Fruit fly (Drosophila melanogaster) whole organism, prepupa: ENCODE results near the gene CG4953.

Source experiments
- Blimp-1 ChIP-seq: fragments of 200-800 bp; sonication (Bioruptor generic); optimal IDR thresholded peaks from 3 replicates; lab custom pipeline; 2017; ENCODE audit warnings: missing biosample characterization, missing genetic modification characterization, mild to moderate bottlenecking, moderate library complexity, missing genetic modification reagents
- CG10669 ChIP-seq: fragments of 200-800 bp; sonication (Bioruptor generic); optimal IDR thresholded peaks from 3 replicates; lab custom pipeline; 2018; ENCODE audit warnings: missing biosample characterization, mild to moderate bottlenecking, missing genetic modification characterization, moderate library complexity
- CG11762 ChIP-seq: fragments of 200-800 bp; sonication (Bioruptor generic); optimal IDR thresholded peaks from 3 replicates; lab custom pipeline; 2016; ENCODE audit warnings: missing biosample characterization, missing genetic modification characterization; ENCODE audit not compliant: insufficient read depth
- CG11902 ChIP-seq: fragments of 200-800 bp; sonication (Bioruptor generic); optimal IDR thresholded peaks from 3 replicates; lab custom pipeline; 2016; ENCODE audit warnings: missing biosample characterization, missing genetic modification characterization
- CG15336 ChIP-seq: fragments of 200-800 bp; sonication (Bioruptor generic); IDR thresholded peaks from 2 replicates; pipeline ENCODE4 v1.3.6; 2022; ENCODE audit warnings: missing biosample characterization, missing genetic modification characterization
- CG3032 ChIP-seq: fragments of 200-800 bp; optimal IDR thresholded peaks from 2 replicates; lab custom pipeline; 2019; ENCODE audit warnings: missing biosample characterization, mild to moderate bottlenecking, missing genetic modification characterization, moderate library complexity
- CG31627 ChIP-seq: fragments of 200-800 bp; sonication (Bioruptor generic); optimal IDR thresholded peaks from 3 replicates; lab custom pipeline; 2016; ENCODE audit warnings: missing biosample characterization, missing genetic modification characterization
- CG32006 ChIP-seq: fragments of 200-800 bp; sonication (Bioruptor generic); optimal IDR thresholded peaks from 3 replicates; lab custom pipeline; 2017; ENCODE audit warnings: missing biosample characterization, mild to moderate bottlenecking, missing genetic modification characterization
- CG34406 ChIP-seq: fragments of 200-800 bp; sonication (Bioruptor generic); optimal IDR thresholded peaks from 3 replicates; lab custom pipeline; 2016; ENCODE audit warnings: missing biosample characterization, missing genetic modification characterization
- CG4318 ChIP-seq: fragments of 200-800 bp; sonication (Bioruptor generic); optimal IDR thresholded peaks from 3 replicates; lab custom pipeline; 2017; ENCODE audit warnings: missing biosample characterization, mild to moderate bottlenecking, missing genetic modification characterization
- CG6163 ChIP-seq: fragments of 200-800 bp; sonication (Bioruptor generic); IDR thresholded peaks from 3 replicates; pipeline ENCODE4 v1.3.6; 2022; ENCODE audit warnings: missing biosample characterization, missing genetic modification characterization
- CG6276 ChIP-seq: fragments of 200-800 bp; sonication (Bioruptor generic); optimal IDR thresholded peaks from 2 replicates; lab custom pipeline; 2017; ENCODE audit warnings: missing biosample characterization, mild to moderate bottlenecking, missing genetic modification characterization
- CG6792 ChIP-seq: fragments of 200-800 bp; sonication (Bioruptor generic); optimal IDR thresholded peaks from 3 replicates; lab custom pipeline; 2016; ENCODE audit warnings: missing biosample characterization, missing genetic modification characterization
- CG6808 ChIP-seq: fragments of 200-800 bp; sonication (Bioruptor generic); optimal IDR thresholded peaks from 3 replicates; lab custom pipeline; 2017; ENCODE audit warnings: missing biosample characterization, missing genetic modification characterization, mild to moderate bottlenecking, moderate library complexity, missing genetic modification reagents
- CG8119 ChIP-seq: fragments of 200-800 bp; sonication (Bioruptor generic); IDR thresholded peaks from 3 replicates; pipeline ENCODE4 v1.3.6; 2022; ENCODE audit warnings: missing biosample characterization, missing genetic modification characterization
- CG8632 ChIP-seq: fragments of 200-800 bp; sonication (Bioruptor generic); optimal IDR thresholded peaks from 3 replicates; lab custom pipeline; 2016; ENCODE audit warnings: missing biosample characterization, missing genetic modification characterization
- CG9139 ChIP-seq: fragments of 200-800 bp; sonication (Bioruptor generic); optimal IDR thresholded peaks from 3 replicates; lab custom pipeline; 2017; ENCODE audit warnings: missing biosample characterization, mild to moderate bottlenecking, missing genetic modification characterization
- Eip75B ChIP-seq: fragments of 200-800 bp; sonication (Bioruptor generic); optimal IDR thresholded peaks from 3 replicates; lab custom pipeline; 2016; ENCODE audit warnings: missing biosample characterization, missing genetic modification characterization
- Eip78C ChIP-seq: fragments of 200-800 bp; sonication (Bioruptor generic); peaks from one replicate; lab custom pipeline; 2016; ENCODE audit warnings: missing biosample characterization, missing genetic modification characterization
- Gug ChIP-seq: fragments of 200-800 bp; sonication (Bioruptor generic); IDR thresholded peaks from 2 replicates; pipeline ENCODE4 v1.3.6; 2022; ENCODE audit warnings: missing biosample characterization, missing genetic modification characterization
- Hr38 ChIP-seq: sonication (Bioruptor generic); optimal IDR thresholded peaks from 2 replicates; lab custom pipeline; 2016; ENCODE audit warnings: missing biosample characterization, missing genetic modification characterization
- Hr39 ChIP-seq: fragments of 200-800 bp; sonication (Bioruptor generic); optimal IDR thresholded peaks from 2 replicates; lab custom pipeline; 2016; ENCODE audit warnings: missing biosample characterization, missing genetic modification characterization
- Lpt ChIP-seq: fragments of 200-800 bp; sonication (Bioruptor generic); optimal IDR thresholded peaks from 3 replicates; lab custom pipeline; 2016; ENCODE audit warnings: missing biosample characterization, missing genetic modification characterization
- Met ChIP-seq: fragments of 200-800 bp; sonication (Bioruptor generic); optimal IDR thresholded peaks from 3 replicates; lab custom pipeline; 2016; ENCODE audit warnings: missing biosample characterization, missing genetic modification characterization
- Smox ChIP-seq: fragments of 200-800 bp; sonication (Bioruptor generic); optimal IDR thresholded peaks from 3 replicates; lab custom pipeline; 2016; ENCODE audit warnings: missing biosample characterization, missing genetic modification characterization
- Sox102F ChIP-seq: fragments of 200-800 bp; sonication (Bioruptor generic); optimal IDR thresholded peaks from 2 replicates; lab custom pipeline; 2016; ENCODE audit warnings: missing biosample characterization, mild to moderate bottlenecking, missing genetic modification characterization
- Sox14 ChIP-seq: fragments of 200-800 bp; sonication (Bioruptor generic); optimal IDR thresholded peaks from 3 replicates; lab custom pipeline; 2016; ENCODE audit warnings: missing biosample characterization, missing genetic modification characterization
- Sox15 ChIP-seq: fragments of 200-800 bp; sonication (Bioruptor generic); optimal IDR thresholded peaks from 3 replicates; lab custom pipeline; 2016; ENCODE audit warnings: missing biosample characterization, missing genetic modification characterization
- cyc ChIP-seq: fragments of 200-800 bp; sonication (Bioruptor generic); optimal IDR thresholded peaks from 3 replicates; lab custom pipeline; 2016; ENCODE audit warnings: missing biosample characterization, missing genetic modification characterization
- dsx ChIP-seq: fragments of 200-800 bp; optimal IDR thresholded peaks from 3 replicates; lab custom pipeline; 2019; ENCODE audit warnings: missing biosample characterization, mild to moderate bottlenecking, missing genetic modification characterization, moderate library complexity; ENCODE audit not compliant: poor library complexity, severe bottlenecking
- eg ChIP-seq: fragments of 200-800 bp; sonication (Bioruptor generic); IDR thresholded peaks from 3 replicates; pipeline ENCODE4 v1.3.6; 2022; ENCODE audit warnings: missing biosample characterization, missing genetic modification characterization
- esn ChIP-seq: fragments of 200-800 bp; sonication (Bioruptor generic); optimal IDR thresholded peaks from 2 replicates; lab custom pipeline; 2016; ENCODE audit warnings: missing biosample characterization, mild to moderate bottlenecking, missing genetic modification characterization, moderate library complexity
- fd85E ChIP-seq: fragments of 200-800 bp; sonication (Bioruptor generic); optimal IDR thresholded peaks from 3 replicates; lab custom pipeline; 2016; ENCODE audit warnings: missing biosample characterization, missing genetic modification characterization
- lz ChIP-seq: fragments of 200-800 bp; sonication (Bioruptor generic); optimal IDR thresholded peaks from 3 replicates; lab custom pipeline; 2016; ENCODE audit warnings: missing biosample characterization, missing genetic modification characterization
- net ChIP-seq: fragments of 200-800 bp; sonication (Bioruptor generic); optimal IDR thresholded peaks from 3 replicates; lab custom pipeline; 2016; ENCODE audit warnings: missing biosample characterization, missing genetic modification characterization
- pdm3 ChIP-seq: fragments of 200-800 bp; sonication (Bioruptor generic); optimal IDR thresholded peaks from 3 replicates; lab custom pipeline; 2016; ENCODE audit warnings: missing biosample characterization, missing genetic modification characterization
- ss ChIP-seq, 2 experiments: fragments of 200-800 bp; sonication (Bioruptor generic); optimal IDR thresholded peaks; 2 replicates in 1 of 2; 3 replicates in 1 of 2; lab custom pipeline; 2017 to 2018; ENCODE audit warnings: mild to moderate bottlenecking in 2 of 2, missing biosample characterization in 2 of 2, missing genetic modification characterization in 2 of 2, moderate library complexity in 1 of 2
- svp ChIP-seq: fragments of 200-800 bp; sonication (Bioruptor generic); peaks from one replicate; lab custom pipeline; 2016; ENCODE audit warnings: missing biosample characterization, missing genetic modification characterization
- topi ChIP-seq: fragments of 200-800 bp; sonication (Bioruptor generic); optimal IDR thresholded peaks from 3 replicates; lab custom pipeline; 2016; ENCODE audit warnings: missing biosample characterization, missing genetic modification characterization
- vri ChIP-seq: fragments of 200-800 bp; sonication (Bioruptor generic); optimal IDR thresholded peaks from 3 replicates; lab custom pipeline; 2016; ENCODE audit warnings: missing biosample characterization, mild to moderate bottlenecking, missing genetic modification characterization

Gene CG4953

dm6 chr2L:10299810-10300147 is 33.3 kb downstream of the CG4953 start, which contains the start of gene CYLD (continued):
- TF ChIP-seq Sox102F (GFP tag; lab: Kevin White, UChicago) = no peak
- peak; percentile 13 for TF ChIP-seq Sox15
- peak; percentile 75 for TF ChIP-seq esn (GFP tag; lab: Kevin White, UChicago)
- no peak for TF ChIP-seq Hr38
- peak; percentile 62 for TF ChIP-seq Met
- peak; percentile 57 for TF ChIP-seq cyc
- no peak for TF ChIP-seq CG6808

- TF ChIP-seq Eip78C (GFP tag; lab: Kevin White, UChicago) (peak; percentile 42), Blimp-1 (GFP tag; lab: Kevin White, UChicago) (no peak)
Measured at dm6 chr2L:10301918-10302317, 35.4 kb downstream of the CG4953 start, which contains the start of gene CG13138. TSS of gene CG13138 (minus strand) at chr2L:10302018.

- TF ChIP-seq Eip78C (GFP tag; lab: Kevin White, UChicago) (peak; percentile 45), Sox14 (GFP tag; lab: Kevin White, UChicago) (peak; percentile 34), CG31627 (GFP tag; lab: Kevin White, UChicago) (peak; percentile 2), esn (GFP tag; lab: Kevin White, UChicago) (peak; percentile 30), ss (GFP tag; optimal IDR thresholded peaks at IDR 0.05; lab: Kevin White, UChicago) (no peak), CG6792 (GFP tag; lab: Kevin White, UChicago) (no peak)
- TF ChIP-seq, all 60 proteins: peak for 4
Measured at dm6 chr2L:10303786-10304185, 37.3 kb downstream of the CG4953 start, which contains the start of gene nmd. TSS of gene nmd (minus strand) at chr2L:10303947.

- TF ChIP-seq CG31627 (GFP tag; lab: Kevin White, UChicago) (no peak), Eip78C (GFP tag; lab: Kevin White, UChicago) (peak; percentile 39)
Measured at dm6 chr2L:10305538-10306147, 39.1 kb downstream of the CG4953 start.

dm6 chr2L:10306518-10307260 is 40.2 kb downstream of the CG4953 start, which contains the start of the genes CG5390 and CG4968:
TSS of gene CG5390 (minus strand) at chr2L:10306594.
TSS of gene CG4968 (plus strand) at chr2L:10306922.
- TF ChIP-seq CG3032 (peak; percentile 74), Eip78C (GFP tag; lab: Kevin White, UChicago) (peak; percentile 90), vri (GFP tag; lab: Kevin White, UChicago) (peak; percentile 70), CG31627 (GFP tag; lab: Kevin White, UChicago) (peak; percentile 51), Smox (no peak), CG34406 (GFP tag; lab: Kevin White, UChicago) (peak; percentile 70), topi (GFP tag; lab: Kevin White, UChicago) (peak; percentile 66), Hr38 (no peak), CG11902 (GFP tag; lab: Kevin White, UChicago) (peak; percentile 31), Hr39 (GFP tag; lab: Kevin White, UChicago) (no peak), eg (GFP tag; lab: Robert Waterston, UW) (no peak; the same call in 2 of the 3 replicates), lz (GFP tag; lab: Kevin White, UChicago) (peak; percentile 61), Sox102F (GFP tag; lab: Kevin White, UChicago) (peak; percentile 75), Blimp-1 (GFP tag; lab: Kevin White, UChicago) (peak; percentile 56), CG8119 (peak; percentile 74; the same call in 2 of the 3 replicates), CG4318 (GFP tag; lab: Kevin White, UChicago) (no peak), Lpt (GFP tag; lab: Kevin White, UChicago) (peak; percentile 59), CG11762 (GFP tag; lab: Kevin White, UChicago) (peak; percentile 36), CG6276 (GFP tag; lab: Kevin White, UChicago) (no peak), Sox15 (peak; percentile 16), svp (GFP tag; lab: Kevin White, UChicago) (no peak), CG10669 (GFP tag; lab: Kevin White, UChicago) (no peak), CG15336 (GFP tag; lab: Robert Waterston, UW) (peak; percentile 87), pdm3 (GFP tag; lab: Kevin White, UChicago) (no peak), dsx (GFP tag; lab: Kevin White, UChicago) (peak; percentile 94), esn (GFP tag; lab: Kevin White, UChicago) (peak; percentile 77), net (GFP tag; lab: Kevin White, UChicago) (no peak), Sox14 (GFP tag; lab: Kevin White, UChicago) (peak; percentile 62), CG6163 (GFP tag; lab: Robert Waterston, UW) (peak; percentile 79; the same call in 2 of the 3 replicates), Eip75B (GFP tag; lab: Kevin White, UChicago) (peak; percentile 58), CG9139 (GFP tag; lab: Kevin White, UChicago) (peak; percentile 26), CG8632 (GFP tag; lab: Kevin White, UChicago) (no peak), Gug (GFP tag; lab: Robert Waterston, UW) (peak; percentile 63), fd85E (no peak), CG32006 (GFP tag; lab: Kevin White, UChicago) (no peak)
